Worm (Caenorhabditis elegans): ENCODE results near the gene C50F4.6.

The C50F4.6 gene

ce11 chrV:9546042-9546581 is at the start of gene C50F4.6:
C50F4.6 (plus strand) TSS chrV:9546092.
- TF ChIP-seq nhr-10 (tag; optimal IDR thresholded peaks at IDR 0.05) (no peak), cey-2 (tag; optimal IDR thresholded peaks at IDR 0.05; ENCODE audit: borderline replicate concordance, insufficient read depth) (no peak), ama-1 (optimal IDR thresholded peaks at IDR 0.05) (peak; percentile 64), nhr-77 (tag; optimal IDR thresholded peaks at IDR 0.05) (peak; percentile 9), Y48G9A.11 (GFP tag; IDR thresholded peaks at IDR 0.05) (no peak), lir-3 (tag; optimal IDR thresholded peaks at IDR 0.05) (no peak), nhr-48 (tag; optimal IDR thresholded peaks at IDR 0.05) (no peak), lin-39 (tag; optimal IDR thresholded peaks at IDR 0.05) (no peak), lin-38 (GFP tag; IDR thresholded peaks at IDR 0.05) (no peak), zfp-3 (GFP tag; conservative IDR thresholded peaks at IDR 0.05) (peak; percentile 58; the same call in 1 of the 2 replicates), hmg-1.1 (GFP tag; IDR thresholded peaks at IDR 0.05) (peak; percentile 41; the same call in 1 of the 2 replicates), F10B5.3 (tag; optimal IDR thresholded peaks at IDR 0.05) (no peak), F44E2.7 (GFP tag; IDR thresholded peaks at IDR 0.05) (no peak), arid-1 (GFP tag; conservative IDR thresholded peaks at IDR 0.05) (0 out of 2 replicates have a peak, but pooled peaks have one; percentile 22), dve-1 (tag; optimal IDR thresholded peaks at IDR 0.05; ENCODE audit: insufficient read depth) (peak; percentile 0), daf-8 (GFP tag; IDR thresholded peaks at IDR 0.05) (no peak), unc-62 (GFP tag; optimal IDR thresholded peaks at IDR 0.05 in 1 of 2) (no peak), unc-62 (tag; optimal IDR thresholded peaks at IDR 0.05) (no peak), ces-1 (GFP tag; optimal IDR thresholded peaks at IDR 0.05) (no peak), php-3 (GFP tag; IDR thresholded peaks at IDR 0.05) (no peak), tag-97 (GFP tag; IDR thresholded peaks at IDR 0.05) (no peak), Y75B8A.6 (GFP tag; IDR thresholded peaks at IDR 0.05) (no peak), dpl-1 (GFP tag; optimal IDR thresholded peaks at IDR 0.05) (no peak)

DNA sequence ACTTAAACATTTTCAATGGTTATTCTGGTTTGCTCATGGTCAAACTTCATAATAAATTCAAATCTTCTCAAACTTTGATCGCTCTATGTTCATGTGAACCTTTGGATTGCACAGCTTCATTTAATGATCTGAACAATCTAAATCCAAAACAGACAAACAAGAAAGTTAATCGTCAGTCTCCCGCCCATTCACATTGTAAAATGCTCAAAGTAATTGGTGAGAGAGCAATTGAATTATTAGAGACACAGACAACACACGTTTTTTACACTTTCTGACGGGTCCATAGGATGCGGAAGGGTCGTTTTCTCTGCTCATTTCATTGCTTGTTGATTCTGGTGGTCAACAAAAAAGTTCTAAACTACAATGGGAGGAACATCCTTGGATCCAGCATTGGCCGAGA is 49.1 kb upstream of the C50F4.6 start, which contains the start of gene gsnl-1:
Gene gsnl-1 (plus strand): TSS at position 301 of the 400 bp plus-strand sequence.
- TF ChIP-seq zag-1 (tag; optimal IDR thresholded peaks at IDR 0.05): no peak
- peak in 1 of 2 experiments; percentile 37 for TF ChIP-seq daf-16 (GFP tag; optimal IDR thresholded peaks at IDR 0.05)
- TF ChIP-seq daf-16 (tag; optimal IDR thresholded peaks at IDR 0.05): no peak

DNA sequence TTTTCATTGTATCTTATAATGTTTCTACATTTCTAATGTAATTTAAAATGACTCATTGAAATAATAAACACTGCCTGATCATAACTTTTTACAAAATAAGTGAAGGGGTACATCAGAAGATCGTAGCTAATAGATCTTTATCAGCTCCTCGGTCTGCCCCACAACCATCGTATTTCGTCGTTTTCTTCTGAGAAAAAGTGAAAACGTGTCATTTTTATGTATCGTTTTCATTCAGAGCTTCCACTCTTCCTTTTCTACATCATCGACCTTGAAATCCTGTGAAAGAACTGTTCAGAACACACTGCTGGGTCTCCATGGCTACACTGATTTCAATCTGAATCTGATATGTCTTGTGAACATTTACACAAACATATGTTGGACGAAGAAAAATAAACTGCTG is 46.6 kb upstream of the C50F4.6 start:
- TF ChIP-seq unc-39 (tag; optimal IDR thresholded peaks at IDR 0.05): no peak
- no peak for TF ChIP-seq nhr-6 (tag; optimal IDR thresholded peaks at IDR 0.05)
- no peak for TF ChIP-seq nhr-42 (GFP tag; IDR thresholded peaks at IDR 0.05)
- TF ChIP-seq pha-4 (GFP tag; IDR thresholded peaks at IDR 0.05): no peak
- TF ChIP-seq pha-4 (tag; optimal IDR thresholded peaks at IDR 0.05): no peak
- TF ChIP-seq egl-43 (GFP tag; IDR thresholded peaks at IDR 0.05): no peak
- no peak for TF ChIP-seq hlh-30 (tag; optimal IDR thresholded peaks at IDR 0.05; ENCODE audit: insufficient read depth)
- TF ChIP-seq R02D3.7 (tag; optimal IDR thresholded peaks at IDR 0.05): no peak
- no peak for TF ChIP-seq fkh-10 (GFP tag; optimal IDR thresholded peaks at IDR 0.05)
- TF ChIP-seq ztf-11 (tag; optimal IDR thresholded peaks at IDR 0.05): no peak
- no peak for TF ChIP-seq gei-8 (GFP tag; optimal IDR thresholded peaks at IDR 0.05)

- TF ChIP-seq sdz-12 (GFP tag; optimal IDR thresholded peaks at IDR 0.05) (no peak), mes-2 (tag; optimal IDR thresholded peaks at IDR 0.05; ENCODE audit: poor library complexity, severe bottlenecking) (no peak), fkh-10 (GFP tag; optimal IDR thresholded peaks at IDR 0.05) (no peak), ces-1 (GFP tag; optimal IDR thresholded peaks at IDR 0.05) (no peak), hlh-30 (tag; optimal IDR thresholded peaks at IDR 0.05; ENCODE audit: insufficient read depth) (no peak), mep-1 (tag; optimal IDR thresholded peaks at IDR 0.05) (no peak), T26A8.4 (GFP tag; IDR thresholded peaks at IDR 0.05) (no peak), D1046.2 (GFP tag; IDR thresholded peaks at IDR 0.05) (no peak), nhr-6 (tag; optimal IDR thresholded peaks at IDR 0.05) (no peak), snpc-4 (tag; optimal IDR thresholded peaks at IDR 0.05) (no peak), nhr-237 (tag; optimal IDR thresholded peaks at IDR 0.05) (no peak), F44E2.7 (GFP tag; IDR thresholded peaks at IDR 0.05) (no peak), nhr-48 (tag; optimal IDR thresholded peaks at IDR 0.05) (no peak), unc-62 (GFP tag; optimal IDR thresholded peaks at IDR 0.05 in 1 of 2) (no peak), unc-62 (tag; optimal IDR thresholded peaks at IDR 0.05) (no peak), Y75B8A.6 (GFP tag; IDR thresholded peaks at IDR 0.05) (no peak), dpl-1 (GFP tag; optimal IDR thresholded peaks at IDR 0.05) (no peak), lim-7 (GFP tag; IDR thresholded peaks at IDR 0.05) (no peak), madf-5 (GFP tag; IDR thresholded peaks at IDR 0.05) (no peak), aha-1 (tag) (no peak)
Observed at ce11 chrV:9500826-9501451, 45.0 kb upstream of the C50F4.6 start, which contains the start of gene swt-5. swt-5 (plus strand) TSS chrV:9501401.

Data from whole organism, L4 larva.